Fruit fly (Drosophila melanogaster): ENCODE data around the gene CG15525.

Gene CG15525

dm6 chr3R:30043139-30043744 lies 45.8 kb upstream of the CG15525 start, which contains the start of gene Sry-delta (continued):
- no peak for TF ChIP-seq ewg (GFP tag; optimal IDR thresholded peaks at IDR 0.05)
- peak; percentile 61; the same call in 1 of the 3 replicates for TF ChIP-seq H15 (GFP tag; IDR thresholded peaks at IDR 0.05)
- no peak for TF ChIP-seq z (GFP tag; IDR thresholded peaks at IDR 0.05)
- TF ChIP-seq Mrtf (GFP tag; IDR thresholded peaks at IDR 0.05): peak; percentile 58; the same call in 1 of the 3 replicates
- TF ChIP-seq CG6654 (GFP tag; optimal IDR thresholded peaks at IDR 0.05): no peak
- TF ChIP-seq CG2889 (GFP tag; IDR thresholded peaks at IDR 0.05): peak; percentile 55; the same call in 2 of the 3 replicates
- TF ChIP-seq CG10267 (tag; optimal IDR thresholded peaks at IDR 0.05): peak; percentile 79
- TF ChIP-seq Sox102F (GFP tag; optimal IDR thresholded peaks at IDR 0.05): no peak
- TF ChIP-seq crc (GFP tag; optimal IDR thresholded peaks at IDR 0.05): peak; percentile 64
- TF ChIP-seq kah (GFP tag; optimal IDR thresholded peaks at IDR 0.05): peak; percentile 21
- peak; percentile 79 for TF ChIP-seq bigmax (GFP tag; optimal IDR thresholded peaks at IDR 0.05)
- TF ChIP-seq B-H1 (GFP tag; IDR thresholded peaks at IDR 0.05): peak; percentile 45
- TF ChIP-seq eyg (GFP tag; optimal IDR thresholded peaks at IDR 0.05): peak; percentile 61
- no peak for TF ChIP-seq hth (optimal IDR thresholded peaks at IDR 0.05)
- peak; percentile 70 for TF ChIP-seq CG10366 (GFP tag; IDR thresholded peaks at IDR 0.05)
- TF ChIP-seq CG9876 (GFP tag; optimal IDR thresholded peaks at IDR 0.05): peak; percentile 92
- peak; percentile 84 for TF ChIP-seq CG11247 (GFP tag; IDR thresholded peaks at IDR 0.05)
- TF ChIP-seq lola (GFP tag; optimal IDR thresholded peaks at IDR 0.05): peak in 1 of 3 experiments; percentile 34
- TF ChIP-seq CG8388 (GFP tag; optimal IDR thresholded peaks at IDR 0.05): peak; percentile 56
- peak; percentile 76 for TF ChIP-seq Scr (GFP tag; IDR thresholded peaks at IDR 0.05; ENCODE audit: partially characterized antibody)
- peak; percentile 68 for TF ChIP-seq slou (GFP tag; optimal IDR thresholded peaks at IDR 0.05)
- TF ChIP-seq CG4282 (GFP tag; optimal IDR thresholded peaks at IDR 0.05): peak; percentile 86
- TF ChIP-seq CG15479 (GFP tag; optimal IDR thresholded peaks at IDR 0.05): no peak
- peak; percentile 99 for TF ChIP-seq Ets65A (GFP tag)
- peak; percentile 69 for TF ChIP-seq CG4854 (GFP tag; optimal IDR thresholded peaks at IDR 0.05)
- no peak for TF ChIP-seq org-1 (GFP tag; optimal IDR thresholded peaks at IDR 0.05)
- TF ChIP-seq NfI (GFP tag; optimal IDR thresholded peaks at IDR 0.05): peak; percentile 83
- peak; percentile 80 for TF ChIP-seq unc-4 (GFP tag; IDR thresholded peaks at IDR 0.05; ENCODE audit: partially characterized antibody)
- peak; percentile 44; the same call in 1 of the 2 replicates for TF ChIP-seq danr (GFP tag; IDR thresholded peaks at IDR 0.05)
- TF ChIP-seq sim (GFP tag; IDR thresholded peaks at IDR 0.05): no peak
- peak in 1 of 2 experiments; percentile 88 for TF ChIP-seq Hr51 (GFP tag; optimal IDR thresholded peaks at IDR 0.05)
- TF ChIP-seq CG17612 (GFP tag; IDR thresholded peaks at IDR 0.05): no peak; the same call in 1 of the 2 replicates
- TF ChIP-seq CG18619 (GFP tag; optimal IDR thresholded peaks at IDR 0.05): peak; percentile 62
- TF ChIP-seq zen (tag; optimal IDR thresholded peaks at IDR 0.05): peak; percentile 80
- TF ChIP-seq toy (GFP tag; IDR thresholded peaks at IDR 0.05): no peak
- 0 out of 2 replicates have a peak, but pooled peaks have one; percentile 23 for TF ChIP-seq CG5953 (GFP tag; IDR thresholded peaks at IDR 0.05)
- TF ChIP-seq sug (tag; optimal IDR thresholded peaks at IDR 0.05): peak; percentile 86
- TF ChIP-seq wdn (GFP tag; IDR thresholded peaks at IDR 0.05): peak; percentile 56; the same call in 1 of the 2 replicates
- TF ChIP-seq mirr (GFP tag; optimal IDR thresholded peaks at IDR 0.05): peak; percentile 82
- TF ChIP-seq Lpt (GFP tag; optimal IDR thresholded peaks at IDR 0.05): no peak
- TF ChIP-seq CG2116 (GFP tag; optimal IDR thresholded peaks at IDR 0.05): peak; percentile 100
- no peak; the same call in 1 of the 2 replicates for TF ChIP-seq tna (GFP tag; IDR thresholded peaks at IDR 0.05; ENCODE audit: partially characterized antibody)
- peak; percentile 91 for TF ChIP-seq CG1647 (GFP tag; optimal IDR thresholded peaks at IDR 0.05)
- TF ChIP-seq Side (GFP tag; optimal IDR thresholded peaks at IDR 0.05): peak; percentile 90
- no peak for TF ChIP-seq CG8478 (optimal IDR thresholded peaks at IDR 0.05)
- peak; percentile 69 for TF ChIP-seq NC2α (GFP tag; optimal IDR thresholded peaks at IDR 0.05)
- TF ChIP-seq CG7357 (GFP tag; IDR thresholded peaks at IDR 0.05): peak; percentile 50; the same call in 1 of the 3 replicates
- TF ChIP-seq PHDP (tag; optimal IDR thresholded peaks at IDR 0.05): peak; percentile 72
- TF ChIP-seq her (GFP tag; optimal IDR thresholded peaks at IDR 0.05): peak; percentile 90
- TF ChIP-seq ara (GFP tag; IDR thresholded peaks at IDR 0.05): peak; percentile 76
